Worm (Caenorhabditis elegans) whole organism, L4 larva: ENCODE measurements around the gene oac-53.

Experiments used
- F10B5.3 ChIP-seq: sonication (generic microtip); optimal IDR thresholded peaks from 2 replicates; lab custom pipeline; 2016; ENCODE audit warnings: mild to moderate bottlenecking, missing genetic modification characterization, missing compliant biosample characterization
- F26F4.8 ChIP-seq: fragments of 200-800 bp; sonication (Bioruptor generic); conservative IDR thresholded peaks from 2 replicates; pipeline ENCODE4 v1.3.6; 2022; ENCODE audit warnings: missing genetic modification characterization, missing compliant biosample characterization
- R02D3.7 ChIP-seq: fragments of 150-350 bp; sonication (generic microtip); optimal IDR thresholded peaks from 3 replicates; lab custom pipeline; 2014; ENCODE audit warnings: missing biosample characterization, missing genetic modification characterization
- T26A8.4 ChIP-seq: fragments of 200-800 bp; sonication (Bioruptor generic); IDR thresholded peaks from 2 replicates; pipeline ENCODE4 v1.3.6; 2022; ENCODE audit warnings: missing genetic modification characterization, missing compliant biosample characterization
- Y48G9A.11 ChIP-seq: fragments of 200-800 bp; sonication (Bioruptor generic); IDR thresholded peaks from 2 replicates; pipeline ENCODE4 v1.3.6; 2022; ENCODE audit warnings: missing genetic modification reagents, missing genetic modification characterization, missing compliant biosample characterization
- arid-1 ChIP-seq: fragments of 200-800 bp; sonication (Bioruptor generic); conservative IDR thresholded peaks from 2 replicates; pipeline ENCODE4 v1.3.6; 2022; ENCODE audit warnings: missing genetic modification reagents, missing genetic modification characterization, missing compliant biosample characterization
- ceh-20 ChIP-seq: fragments of 200-800 bp; sonication (Bioruptor generic); IDR thresholded peaks from 2 replicates; pipeline ENCODE4 v1.3.6; 2022; ENCODE audit warnings: missing genetic modification reagents, missing genetic modification characterization, missing compliant biosample characterization
- ceh-62 ChIP-seq: sonication (generic microtip); optimal IDR thresholded peaks from 2 replicates; lab custom pipeline; 2017; ENCODE audit warnings: missing biosample characterization, missing genetic modification characterization
- ceh-82 ChIP-seq: sonication (generic microtip); optimal IDR thresholded peaks from 2 replicates; lab custom pipeline; 2017; ENCODE audit warnings: missing biosample characterization, missing genetic modification characterization
- daf-16 ChIP-seq, 3 experiments: sonication (generic microtip); optimal IDR thresholded peaks; 2 replicates each; lab custom pipeline; 2016 to 2017; ENCODE audit warnings: missing genetic modification characterization in 3 of 3, missing genetic modification reagents in 3 of 3, mild to moderate bottlenecking in 2 of 3, missing compliant biosample characterization in 2 of 3, missing biosample characterization in 1 of 3, moderate library complexity in 1 of 3
- daf-19 ChIP-seq: fragments of 200-800 bp; sonication (Bioruptor generic); conservative IDR thresholded peaks from 2 replicates; pipeline ENCODE4 v1.3.6; 2022; ENCODE audit warnings: missing genetic modification characterization, missing compliant biosample characterization
- daf-8 ChIP-seq: fragments of 200-800 bp; sonication (Bioruptor generic); IDR thresholded peaks from 2 replicates; pipeline ENCODE4 v1.3.6; 2022; ENCODE audit warnings: missing genetic modification characterization, missing compliant biosample characterization
- dmd-6 ChIP-seq: fragments of 200-800 bp; sonication (Bioruptor generic); IDR thresholded peaks from 2 replicates; pipeline ENCODE4 v1.3.6; 2022; ENCODE audit warnings: missing genetic modification reagents, missing genetic modification characterization, missing compliant biosample characterization
- dmd-8 ChIP-seq: fragments of 200-800 bp; sonication (Bioruptor generic); IDR thresholded peaks from 2 replicates; pipeline ENCODE4 v1.3.6; 2022; ENCODE audit warnings: missing genetic modification characterization, missing compliant biosample characterization
- dpl-1 ChIP-seq: fragments of 150-350 bp; optimal IDR thresholded peaks from 2 replicates; lab custom pipeline; 2014; ENCODE audit warnings: missing biosample characterization, missing genetic modification reagents, missing genetic modification characterization
- duxl-1 ChIP-seq: sonication (generic microtip); optimal IDR thresholded peaks from 2 replicates; lab custom pipeline; 2016; ENCODE audit warnings: mild to moderate bottlenecking, missing genetic modification characterization, moderate library complexity, missing compliant biosample characterization; ENCODE audit not compliant: poor library complexity
- dve-1 ChIP-seq: sonication (generic microtip); optimal IDR thresholded peaks from 2 replicates; lab custom pipeline; 2017; ENCODE audit warnings: antibody characterized with exemption, mild to moderate bottlenecking, missing genetic modification characterization, missing compliant biosample characterization; ENCODE audit not compliant: insufficient read depth
- egl-43 ChIP-seq: fragments of 200-800 bp; sonication (Bioruptor generic); IDR thresholded peaks from 2 replicates; pipeline ENCODE4 v1.3.6; 2022; ENCODE audit warnings: missing genetic modification reagents, missing genetic modification characterization, missing compliant biosample characterization
- hlh-30 ChIP-seq: sonication (generic microtip); optimal IDR thresholded peaks from 2 replicates; lab custom pipeline; 2017; ENCODE audit warnings: antibody characterized with exemption, mild to moderate bottlenecking, missing genetic modification characterization, missing compliant biosample characterization; ENCODE audit not compliant: insufficient read depth
- hmg-1.1 ChIP-seq: fragments of 200-800 bp; sonication (Bioruptor generic); IDR thresholded peaks from 2 replicates; pipeline ENCODE4 v1.3.6; 2022; ENCODE audit warnings: missing genetic modification reagents, missing genetic modification characterization, missing compliant biosample characterization
- lim-7 ChIP-seq: fragments of 200-800 bp; sonication (Bioruptor generic); IDR thresholded peaks from 2 replicates; pipeline ENCODE4 v1.3.6; 2022; ENCODE audit warnings: missing genetic modification characterization, missing compliant biosample characterization
- lin-1 ChIP-seq: fragments of 200-800 bp; sonication (Bioruptor generic); IDR thresholded peaks from 2 replicates; pipeline ENCODE4 v1.3.6; 2022; ENCODE audit warnings: missing genetic modification reagents, missing genetic modification characterization, missing compliant biosample characterization
- lin-13 ChIP-seq: fragments of 150-350 bp; optimal IDR thresholded peaks from 2 replicates; lab custom pipeline; 2014; ENCODE audit warnings: missing biosample characterization, missing genetic modification reagents, missing genetic modification characterization
- lin-39 ChIP-seq: fragments of 150-350 bp; optimal IDR thresholded peaks from 2 replicates; lab custom pipeline; 2014; ENCODE audit warnings: missing biosample characterization, missing genetic modification reagents, missing genetic modification characterization
- lsy-2 ChIP-seq, 2 experiments: fragments of 150-350 bp in 1 of 2; sonication (generic microtip) in 1 of 2; optimal IDR thresholded peaks; 2 replicates each; lab custom pipeline; 2014 to 2017; ENCODE audit warnings: missing biosample characterization in 2 of 2, missing genetic modification characterization in 2 of 2
- madf-5 ChIP-seq, 2 experiments: fragments of 200-800 bp; sonication (Bioruptor generic); IDR thresholded peaks; 2 replicates each; pipeline ENCODE4 v1.3.6; 2022; ENCODE audit warnings: missing compliant biosample characterization in 2 of 2, missing genetic modification characterization in 2 of 2
- madf-9 ChIP-seq: fragments of 200-800 bp; sonication (Bioruptor generic); conservative IDR thresholded peaks from 2 replicates; pipeline ENCODE4 v1.3.6; 2022; ENCODE audit warnings: missing genetic modification reagents, missing genetic modification characterization, missing compliant biosample characterization
- mes-2 ChIP-seq: sonication (generic microtip); optimal IDR thresholded peaks from 2 replicates; lab custom pipeline; 2016; ENCODE audit warnings: missing genotype, mild to moderate bottlenecking, missing genetic modification characterization, missing compliant biosample characterization; ENCODE audit not compliant: poor library complexity, severe bottlenecking
- mxl-3 ChIP-seq: fragments of 200-800 bp; sonication (Bioruptor generic); optimal IDR thresholded peaks from 2 replicates; lab custom pipeline; 2018; ENCODE audit warnings: mild to moderate bottlenecking, missing genetic modification characterization, missing compliant biosample characterization
- nhr-102 ChIP-seq: sonication (generic microtip); optimal IDR thresholded peaks from 2 replicates; lab custom pipeline; 2016; ENCODE audit warnings: mild to moderate bottlenecking, missing genetic modification characterization, moderate library complexity, missing compliant biosample characterization
- nhr-41 ChIP-seq: fragments of 200-800 bp; sonication (Bioruptor generic); IDR thresholded peaks from 2 replicates; pipeline ENCODE4 v1.3.6; 2022; ENCODE audit warnings: missing genetic modification reagents, missing genetic modification characterization, missing compliant biosample characterization
- php-3 ChIP-seq: fragments of 200-800 bp; sonication (Bioruptor generic); IDR thresholded peaks from 2 replicates; pipeline ENCODE4 v1.3.6; 2022; ENCODE audit warnings: missing genetic modification reagents, missing genetic modification characterization, missing compliant biosample characterization
- pqm-1 ChIP-seq: sonication (generic microtip); optimal IDR thresholded peaks from 2 replicates; lab custom pipeline; 2017; ENCODE audit warnings: missing biosample characterization, missing genetic modification characterization
- saeg-2 ChIP-seq: fragments of 200-800 bp; sonication (Bioruptor generic); IDR thresholded peaks from 2 replicates; pipeline ENCODE4 v1.3.6; 2022; ENCODE audit warnings: missing genetic modification reagents, missing genetic modification characterization, missing compliant biosample characterization
- sdz-12 ChIP-seq: fragments of 200-800 bp; sonication (Bioruptor generic); optimal IDR thresholded peaks from 2 replicates; lab custom pipeline; 2018; ENCODE audit warnings: mild to moderate bottlenecking, missing genetic modification characterization, missing compliant biosample characterization
- skn-1 ChIP-seq: fragments of 150-350 bp; optimal IDR thresholded peaks from 2 replicates; lab custom pipeline; 2014; ENCODE audit warnings: missing biosample characterization, missing genetic modification characterization
- spr-3 ChIP-seq: fragments of 200-800 bp; sonication (Bioruptor generic); optimal IDR thresholded peaks from 2 replicates; lab custom pipeline; 2018; ENCODE audit warnings: mild to moderate bottlenecking, missing genetic modification characterization, missing compliant biosample characterization
- tag-97 ChIP-seq: fragments of 200-800 bp; sonication (Bioruptor generic); IDR thresholded peaks from 2 replicates; pipeline ENCODE4 v1.3.6; 2022; ENCODE audit warnings: missing genetic modification characterization, missing compliant biosample characterization
- tra-1 ChIP-seq: fragments of 200-800 bp; sonication (Bioruptor generic); IDR thresholded peaks from 2 replicates; pipeline ENCODE4 v1.3.6; 2022; ENCODE audit warnings: missing genetic modification reagents, missing genetic modification characterization, missing compliant biosample characterization
- unc-39 ChIP-seq: sonication (generic microtip); optimal IDR thresholded peaks from 2 replicates; lab custom pipeline; 2017; ENCODE audit warnings: missing biosample characterization, missing genetic modification characterization
- zip-11 ChIP-seq: fragments of 200-800 bp; sonication (Bioruptor generic); IDR thresholded peaks from 2 replicates; pipeline ENCODE4 v1.3.6; 2022; ENCODE audit warnings: missing genetic modification characterization, missing compliant biosample characterization

oac-53 gene

ce11 chrV:16646372-16646771, 18.6 kb upstream of the oac-53 start, which contains the start of gene W06G6.9:
W06G6.9 (minus strand) TSS chrV:16646472.
- no peak for TF ChIP-seq nhr-102
- TF ChIP-seq ceh-82 (tag; lab: Kevin White, UChicago), result no peak
- no peak for TF ChIP-seq unc-39
- no peak for TF ChIP-seq F10B5.3 (tag; lab: Kevin White, UChicago)
- no peak for TF ChIP-seq spr-3 (GFP tag; lab: Kevin White, UChicago)
- no peak for TF ChIP-seq madf-9 (GFP tag; lab: Robert Waterston, UW)
- no peak for TF ChIP-seq php-3 (GFP tag; lab: Robert Waterston, UW)
- no peak for TF ChIP-seq dpl-1 (GFP tag; lab: Kevin White, UChicago)
- no peak for TF ChIP-seq pqm-1
- TF ChIP-seq F26F4.8 (GFP tag; lab: Robert Waterston, UW), result no peak
- no peak for TF ChIP-seq tag-97 (GFP tag; lab: Robert Waterston, UW)
- TF ChIP-seq sdz-12 (GFP tag; lab: Kevin White, UChicago), result no peak

- TF ChIP-seq daf-19 (GFP tag; lab: Robert Waterston, UW), result no peak
- 0 out of 2 replicates have a peak, but pooled peaks have one; percentile 30 for TF ChIP-seq dmd-8 (GFP tag; lab: Robert Waterston, UW)
- TF ChIP-seq lim-7 (GFP tag; lab: Robert Waterston, UW), result 0 out of 2 replicates have a peak, but pooled peaks have one; percentile 22
- peak; percentile 49; the same call in 1 of the 2 replicates for TF ChIP-seq egl-43 (GFP tag; lab: Robert Waterston, UW)
- no peak for TF ChIP-seq lin-39 (tag; lab: Kevin White, UChicago)
- peak; percentile 53 for TF ChIP-seq duxl-1 (tag; lab: Kevin White, UChicago)
- TF ChIP-seq hlh-30 (tag; lab: Kevin White, UChicago), result peak; percentile 74
- peak; percentile 28; the same call in 1 of the 2 replicates for TF ChIP-seq dmd-6 (GFP tag; lab: Robert Waterston, UW)
- TF ChIP-seq ceh-20, result no peak
- 0 out of 2 replicates have a peak, but pooled peaks have one; percentile 38 for TF ChIP-seq F26F4.8 (GFP tag; lab: Robert Waterston, UW)
- 0 out of 2 replicates have a peak, but pooled peaks have one; percentile 23 for TF ChIP-seq Y48G9A.11
- TF ChIP-seq mxl-3 (GFP tag; lab: Kevin White, UChicago), result no peak
- no peak for TF ChIP-seq dve-1 (tag; lab: Kevin White, UChicago)
- TF ChIP-seq daf-16 (GFP tag; optimal IDR thresholded peaks at IDR 0.05; lab: Kevin White, UChicago), result peak in 1 of 2 experiments; percentile 44
- TF ChIP-seq daf-16 (tag; optimal IDR thresholded peaks at IDR 0.05; lab: Kevin White, UChicago), result peak; percentile 44
- 0 out of 4 replicates have a peak, but pooled peaks of 1 of the 2 experiments have one; percentile 49 for TF ChIP-seq madf-5 (GFP tag; IDR thresholded peaks at IDR 0.05; lab: Robert Waterston, UW)
- TF ChIP-seq, all 104 proteins: peak for 10
These were observed 17.6 kb upstream of the oac-53 start, which contains the start of gene W06G6.17 for ce11 chrV:16645201-16645940. W06G6.17 (minus strand) TSS chrV:16645251.

- TF ChIP-seq dmd-6 (GFP tag; lab: Robert Waterston, UW) (no peak), egl-43 (GFP tag; lab: Robert Waterston, UW) (no peak)
These were observed 15.8 kb upstream of the oac-53 start, which contains the start of gene srw-77 for ce11 chrV:16643558-16643957. srw-77 (minus strand) TSS chrV:16643658.

- TF ChIP-seq tra-1, result no peak
- TF ChIP-seq spr-3 (GFP tag; lab: Kevin White, UChicago), result no peak
- TF ChIP-seq daf-8 (GFP tag; lab: Robert Waterston, UW), result no peak
- TF ChIP-seq mes-2 (tag; lab: Kevin White, UChicago), result no peak
- 0 out of 2 replicates have a peak, but pooled peaks have one; percentile 21 for TF ChIP-seq arid-1 (GFP tag; lab: Robert Waterston, UW)
- TF ChIP-seq dpl-1 (GFP tag; lab: Kevin White, UChicago), result no peak
- TF ChIP-seq lsy-2 (tag; optimal IDR thresholded peaks at IDR 0.05; lab: Kevin White, UChicago), result no peak
- peak; percentile 69 for TF ChIP-seq daf-19 (GFP tag; lab: Robert Waterston, UW)
- TF ChIP-seq hmg-1.1 (GFP tag; lab: Robert Waterston, UW), result no peak
- TF ChIP-seq skn-1 (tag; lab: Kevin White, UChicago), result no peak
- no peak for TF ChIP-seq R02D3.7 (tag; lab: Kevin White, UChicago)
- TF ChIP-seq madf-5 (GFP tag; IDR thresholded peaks at IDR 0.05; lab: Robert Waterston, UW), result no peak
- no peak for TF ChIP-seq saeg-2
- TF ChIP-seq lin-13 (GFP tag; lab: Kevin White, UChicago), result no peak
- TF ChIP-seq egl-43 (GFP tag; lab: Robert Waterston, UW), result no peak
- TF ChIP-seq php-3 (GFP tag; lab: Robert Waterston, UW), result peak; percentile 30; the same call in 1 of the 2 replicates
- 0 out of 2 replicates have a peak, but pooled peaks have one; percentile 10 for TF ChIP-seq nhr-41
- no peak for TF ChIP-seq zip-11 (GFP tag; lab: Robert Waterston, UW)
- TF ChIP-seq lin-1 (GFP tag; lab: Robert Waterston, UW), result 0 out of 2 replicates have a peak, but pooled peaks have one; percentile 12
- no peak for TF ChIP-seq ceh-62
- TF ChIP-seq T26A8.4 (GFP tag; lab: Robert Waterston, UW), result no peak
These were observed 12.6 kb upstream of the oac-53 start for ce11 chrV:16640366-16640765.
